Fruit fly (Drosophila melanogaster): ENCODE measurements around the gene nxf2.

Gene nxf2

dm6 chr3L:16572208-16572607 lies 7.9 kb downstream of the nxf2 start:
- TF ChIP-seq Dif (GFP tag; optimal IDR thresholded peaks at IDR 0.05; ENCODE audit: partially characterized antibody): peak; percentile 15
- TF ChIP-seq foxo (GFP tag; optimal IDR thresholded peaks at IDR 0.05): no peak
- peak; percentile 13 for TF ChIP-seq Hnf4 (GFP tag; optimal IDR thresholded peaks at IDR 0.05)
- peak in 1 of 2 experiments; percentile 44 for TF ChIP-seq dl (GFP tag; optimal IDR thresholded peaks at IDR 0.05; ENCODE audit: insufficient read depth in 1 of 2, partially characterized antibody in 2 of 2)

- no peak for TF ChIP-seq HLH106 (tag; optimal IDR thresholded peaks at IDR 0.05)
- TF ChIP-seq sv (GFP tag; optimal IDR thresholded peaks at IDR 0.05): no peak
- no peak for TF ChIP-seq woc (GFP tag; optimal IDR thresholded peaks at IDR 0.05)
Measured at dm6 chr3L:16571739-16572063, 8.4 kb downstream of the nxf2 start.

- TF ChIP-seq Myc (optimal IDR thresholded peaks at IDR 0.05): no peak
- TF ChIP-seq Hnf4 (GFP tag; optimal IDR thresholded peaks at IDR 0.05): no peak
- no peak for TF ChIP-seq dsf (GFP tag; optimal IDR thresholded peaks at IDR 0.05; ENCODE audit: borderline replicate concordance)
- TF ChIP-seq Jra (GFP tag; optimal IDR thresholded peaks at IDR 0.05): no peak
- no peak for TF ChIP-seq usp (GFP tag; optimal IDR thresholded peaks at IDR 0.05)
- no peak for TF ChIP-seq Hr78 (GFP tag; optimal IDR thresholded peaks at IDR 0.05)
Measured at dm6 chr3L:16571014-16571738, 8.9 kb downstream of the nxf2 start.

- TF ChIP-seq jim (GFP tag; optimal IDR thresholded peaks at IDR 0.05): no peak
- no peak for TF ChIP-seq woc (GFP tag; optimal IDR thresholded peaks at IDR 0.05)
- TF ChIP-seq sv (GFP tag; optimal IDR thresholded peaks at IDR 0.05): no peak
- TF ChIP-seq Vsx2 (GFP tag; optimal IDR thresholded peaks at IDR 0.05; ENCODE audit: partially characterized antibody): no peak
- no peak for TF ChIP-seq tai (GFP tag; optimal IDR thresholded peaks at IDR 0.05)
- no peak for TF ChIP-seq br (GFP tag; optimal IDR thresholded peaks at IDR 0.05)
Measured at dm6 chr3L:16569456-16569855, 10.7 kb downstream of the nxf2 start.

dm6 chr3L:16567495-16567894 lies 12.6 kb downstream of the nxf2 start:
- TF ChIP-seq sv (GFP tag; optimal IDR thresholded peaks at IDR 0.05) (peak; percentile 14), pan (optimal IDR thresholded peaks at IDR 0.05) (no peak)

- TF ChIP-seq ey (GFP tag; optimal IDR thresholded peaks at IDR 0.05) (no peak), Sp1 (GFP tag; optimal IDR thresholded peaks at IDR 0.05) (no peak), rgr (GFP tag; optimal IDR thresholded peaks at IDR 0.05) (no peak), Jra (GFP tag; optimal IDR thresholded peaks at IDR 0.05) (no peak)
Measured at dm6 chr3L:16566700-16567221, 13.3 kb downstream of the nxf2 start, which contains the start of gene UQCR-6.4L. Gene UQCR-6.4L, plus strand, starts transcription at chr3L:16566750.

dm6 chr3L:16566093-16566492 lies 14.0 kb downstream of the nxf2 start:
- TF ChIP-seq pan (optimal IDR thresholded peaks at IDR 0.05) (no peak), CG32264 (GFP tag; optimal IDR thresholded peaks at IDR 0.05) (no peak), Jra (GFP tag; optimal IDR thresholded peaks at IDR 0.05) (no peak), usp (GFP tag; optimal IDR thresholded peaks at IDR 0.05) (no peak), CG9705 (GFP tag; optimal IDR thresholded peaks at IDR 0.05) (no peak), Hr83 (GFP tag; optimal IDR thresholded peaks at IDR 0.05; ENCODE audit: poor library complexity, severe bottlenecking) (no peak), br (GFP tag; optimal IDR thresholded peaks at IDR 0.05) (no peak), Dif (GFP tag; optimal IDR thresholded peaks at IDR 0.05; ENCODE audit: partially characterized antibody) (no peak), OdsH (GFP tag; optimal IDR thresholded peaks at IDR 0.05) (no peak), brk (GFP tag; optimal IDR thresholded peaks at IDR 0.05) (no peak), sage (GFP tag; optimal IDR thresholded peaks at IDR 0.05) (no peak), woc (GFP tag; optimal IDR thresholded peaks at IDR 0.05) (no peak), Hr78 (GFP tag; optimal IDR thresholded peaks at IDR 0.05) (no peak), dl (GFP tag; optimal IDR thresholded peaks at IDR 0.05; ENCODE audit: insufficient read depth in 1 of 2, partially characterized antibody in 2 of 2) (no peak)
